Worm (Caenorhabditis elegans) whole organism, L1 larva: ENCODE results near the gene C09G9.1.

Source experiments
- C34B4.2 ChIP-seq: sonication (generic microtip); optimal IDR thresholded peaks from 2 replicates; lab custom pipeline; 2017; ENCODE audit warnings: mild to moderate bottlenecking, missing genetic modification characterization, missing compliant biosample characterization
- aly-2 ChIP-seq: fragments of 150-350 bp; optimal IDR thresholded peaks from 2 replicates; lab custom pipeline; 2014; ENCODE audit warnings: missing biosample characterization, missing genetic modification characterization
- ama-1 ChIP-seq: fragments of 150-350 bp; optimal IDR thresholded peaks from 2 replicates; lab custom pipeline; 2014
- dpl-1 ChIP-seq, 3 experiments: fragments of 150-350 bp in 2 of 3; sonication (generic microtip) in 1 of 3; optimal IDR thresholded peaks; 2 replicates each; lab custom pipeline; 2014 to 2017; ENCODE audit warnings: missing biosample characterization in 3 of 3, missing genetic modification characterization in 3 of 3, missing genetic modification reagents in 3 of 3
- elt-3 ChIP-seq, 6 experiments: fragments of 150-350 bp in 1 of 6; sonication (generic microtip); optimal IDR thresholded peaks; 2 replicates each; lab custom pipeline; 2017 to 2018; ENCODE audit warnings: missing biosample characterization in 6 of 6, missing genetic modification characterization in 6 of 6, inconsistent platforms in 1 of 6
- fkh-10 ChIP-seq: sonication (generic microtip); optimal IDR thresholded peaks from 2 replicates; lab custom pipeline; 2017; ENCODE audit warnings: missing biosample characterization, missing genetic modification reagents, missing genetic modification characterization
- fkh-8 ChIP-seq: sonication (generic microtip); optimal IDR thresholded peaks from 2 replicates; lab custom pipeline; 2016; ENCODE audit warnings: mild to moderate bottlenecking, missing genetic modification characterization, missing compliant biosample characterization
- lin-35 ChIP-seq, 2 experiments: fragments of 150-350 bp; optimal IDR thresholded peaks; 2 replicates each; lab custom pipeline; 2014; ENCODE audit warnings: missing biosample characterization in 2 of 2, missing genetic modification characterization in 2 of 2, missing genetic modification reagents in 2 of 2
- nhr-28 ChIP-seq: fragments of 150-350 bp; optimal IDR thresholded peaks from 2 replicates; lab custom pipeline; 2014; ENCODE audit warnings: missing biosample characterization, missing genetic modification characterization
- snpc-4 ChIP-seq: fragments of 150-350 bp; optimal IDR thresholded peaks from 2 replicates; lab custom pipeline; 2014; ENCODE audit warnings: missing biosample characterization, missing genetic modification characterization
- ztf-11 ChIP-seq, 2 experiments: sonication (generic microtip); optimal IDR thresholded peaks; 2 replicates each; lab custom pipeline; 2016 to 2017; ENCODE audit warnings: missing genetic modification characterization in 2 of 2, missing biosample characterization in 1 of 2, missing compliant biosample characterization in 1 of 2

ce11 chrIV:8820041-8820440 lies 45.2 kb downstream of the C09G9.1 start, which contains the start of gene T28C6.3:
- no peak for TF ChIP-seq fkh-10 (GFP tag; lab: Kevin White, UChicago)
- TF ChIP-seq ama-1 (lab: Kevin White, UChicago), result no peak
- no peak for TF ChIP-seq C34B4.2 (tag; lab: Kevin White, UChicago)
- TF ChIP-seq ztf-11 (tag; optimal IDR thresholded peaks at IDR 0.05; lab: Kevin White, UChicago), result no peak
- no peak for TF ChIP-seq aly-2
- no peak for TF ChIP-seq snpc-4
- TF ChIP-seq elt-3 (tag; optimal IDR thresholded peaks at IDR 0.05; lab: Kevin White, UChicago), result no peak
- no peak for TF ChIP-seq nhr-28
- TF ChIP-seq dpl-1 (GFP tag; optimal IDR thresholded peaks at IDR 0.05; lab: Kevin White, UChicago), result no peak
- no peak for TF ChIP-seq lin-35 (GFP tag; optimal IDR thresholded peaks at IDR 0.05; lab: Kevin White, UChicago)
- TF ChIP-seq fkh-8, result no peak
